Fruit fly (Drosophila melanogaster): ENCODE measurements around the gene SdicA.

Gene SdicA

dm6 chrX:20235794-20236513, 34.2 kb upstream of the SdicA start, which contains the start of gene sw (continued):
- TF ChIP-seq sens (GFP tag) (peak; percentile 91), hb (GFP tag; IDR thresholded peaks at IDR 0.05; ENCODE audit: partially characterized antibody) (peak; percentile 95), jigr1 (GFP tag; IDR thresholded peaks at IDR 0.05) (peak; percentile 41; the same call in 1 of the 3 replicates), CG6654 (GFP tag; optimal IDR thresholded peaks at IDR 0.05) (no peak), dpn (GFP tag; optimal IDR thresholded peaks at IDR 0.05) (peak; percentile 58 to 59), hth (optimal IDR thresholded peaks at IDR 0.05) (no peak), cg (GFP tag; optimal IDR thresholded peaks at IDR 0.05) (no peak), pum (GFP tag; optimal IDR thresholded peaks at IDR 0.05) (peak; percentile 62), salm (tag; optimal IDR thresholded peaks at IDR 0.05) (no peak), maf-S (GFP tag; optimal IDR thresholded peaks at IDR 0.05) (no peak), CG7745 (tag; optimal IDR thresholded peaks at IDR 0.05) (no peak), CG33557 (GFP tag; optimal IDR thresholded peaks at IDR 0.05) (peak; percentile 56), gfzf (GFP tag; optimal IDR thresholded peaks at IDR 0.05) (no peak), CG15073 (GFP tag; optimal IDR thresholded peaks at IDR 0.05) (no peak), CG9817 (tag; optimal IDR thresholded peaks at IDR 0.05) (peak; percentile 78), CG6175 (GFP tag; IDR thresholded peaks at IDR 0.05) (no peak), usp (GFP tag; optimal IDR thresholded peaks at IDR 0.05) (no peak), ttk (GFP tag; IDR thresholded peaks at IDR 0.05) (peak; percentile 57), otp (GFP tag; IDR thresholded peaks at IDR 0.05) (0 out of 3 replicates have a peak, but pooled peaks have one; percentile 29), CG11456 (GFP tag; IDR thresholded peaks at IDR 0.05) (no peak; the same call in 2 of the 3 replicates), sr (GFP tag; IDR thresholded peaks at IDR 0.05) (no peak), dysf (GFP tag; IDR thresholded peaks at IDR 0.05) (peak; percentile 83), CG14441 (GFP tag; IDR thresholded peaks at IDR 0.05) (peak; percentile 74), CG12155 (GFP tag; optimal IDR thresholded peaks at IDR 0.05) (peak; percentile 31), D19A (tag; optimal IDR thresholded peaks at IDR 0.05) (peak; percentile 9), CG10959 (GFP tag; IDR thresholded peaks at IDR 0.05) (no peak), CG10274 (GFP tag; optimal IDR thresholded peaks at IDR 0.05) (no peak), ftz-f1 (GFP tag; optimal IDR thresholded peaks at IDR 0.05) (no peak), CG2116 (GFP tag; optimal IDR thresholded peaks at IDR 0.05) (peak; percentile 28), BEAF-32 (GFP tag; optimal IDR thresholded peaks at IDR 0.05) (peak; percentile 94), lilli (GFP tag; optimal IDR thresholded peaks at IDR 0.05) (peak; percentile 63), CkIIα-i1 (GFP tag; IDR thresholded peaks at IDR 0.05) (no peak), CG6689 (GFP tag; IDR thresholded peaks at IDR 0.05) (peak; percentile 60; the same call in 1 of the 2 replicates), H15 (GFP tag; IDR thresholded peaks at IDR 0.05) (peak; percentile 46; the same call in 1 of the 3 replicates), CrebB (tag; optimal IDR thresholded peaks at IDR 0.05) (peak; percentile 31), CG7963 (GFP tag; IDR thresholded peaks at IDR 0.05; ENCODE audit: partially characterized antibody) (peak; percentile 80), NFAT (GFP tag; IDR thresholded peaks at IDR 0.05) (peak; percentile 77), TFAM (GFP tag; optimal IDR thresholded peaks at IDR 0.05) (no peak), ken (GFP tag; IDR thresholded peaks at IDR 0.05) (0 out of 3 replicates have a peak, but pooled peaks have one; percentile 49), CG32772 (GFP tag; IDR thresholded peaks at IDR 0.05) (peak; percentile 71), CG7372 (GFP tag; IDR thresholded peaks at IDR 0.05) (peak; percentile 75), MTF-1 (GFP tag; optimal IDR thresholded peaks at IDR 0.05; ENCODE audit: borderline replicate concordance) (no peak), crol (GFP tag; IDR thresholded peaks at IDR 0.05) (no peak), crc (GFP tag; optimal IDR thresholded peaks at IDR 0.05) (no peak), CG12391 (tag; optimal IDR thresholded peaks at IDR 0.05) (peak; percentile 62), CG17385 (GFP tag; optimal IDR thresholded peaks at IDR 0.05) (peak; percentile 30), row (GFP tag; IDR thresholded peaks at IDR 0.05) (peak; percentile 94), slou (GFP tag; optimal IDR thresholded peaks at IDR 0.05) (peak; percentile 10), stc (GFP tag; IDR thresholded peaks at IDR 0.05) (0 out of 2 replicates have a peak, but pooled peaks have one; percentile 22), CG13287 (GFP tag; IDR thresholded peaks at IDR 0.05; ENCODE audit: partially characterized antibody) (peak; percentile 92)

All from whole organism, embryonic.